Worm (Caenorhabditis elegans) whole organism, midembryonic: ENCODE measurements around the gene Y45G5AL.1.

Source experiments
- flt-1 ChIP-seq: fragments of 200-800 bp; sonication (Bioruptor generic); IDR thresholded peaks from 2 replicates; pipeline ENCODE4 v1.3.6; 2022; ENCODE audit warnings: missing genetic modification characterization, missing compliant biosample characterization
- klf-2 ChIP-seq: fragments of 200-800 bp; sonication (Bioruptor generic); conservative IDR thresholded peaks from 2 replicates; pipeline ENCODE4 v1.3.6; 2022; ENCODE audit warnings: missing genetic modification reagents, missing genetic modification characterization, missing compliant biosample characterization
- med-1 ChIP-seq: sonication (generic microtip); optimal IDR thresholded peaks from 2 replicates; lab custom pipeline; 2017; ENCODE audit warnings: missing genetic modification characterization, mild to moderate bottlenecking, missing compliant biosample characterization, antibody characterized with exemption, missing genetic modification reagents; ENCODE audit not compliant: insufficient read depth

ce11 chrV:4182546-4182945, 38.2 kb downstream of the Y45G5AL.1 start:
- TF ChIP-seq klf-2 (GFP tag; lab: Robert Waterston, UW) (no peak), flt-1 (GFP tag; lab: Robert Waterston, UW) (no peak), med-1 (GFP tag; lab: Kevin White, UChicago) (no peak)
